Worm (Caenorhabditis elegans): ENCODE measurements around the gene M176.9.

The M176.9 gene

ce11 chrII:9438853-9439252 is 27.5 kb upstream of the M176.9 start:
- TF ChIP-seq hmg-4 (GFP tag; optimal IDR thresholded peaks at IDR 0.05) (no peak), B0310.2 (tag; optimal IDR thresholded peaks at IDR 0.05) (no peak), flt-1 (GFP tag; IDR thresholded peaks at IDR 0.05) (no peak), tbx-37 (GFP tag; conservative IDR thresholded peaks at IDR 0.05) (no peak), hmbx-1 (tag; optimal IDR thresholded peaks at IDR 0.05) (no peak), ama-1 (optimal IDR thresholded peaks at IDR 0.05) (no peak), sea-1 (GFP tag; conservative IDR thresholded peaks at IDR 0.05) (no peak), scrt-1 (GFP tag; IDR thresholded peaks at IDR 0.05) (no peak), ets-7 (tag; optimal IDR thresholded peaks at IDR 0.05) (no peak), tra-4 (tag; optimal IDR thresholded peaks at IDR 0.05) (no peak), hnd-1 (tag; optimal IDR thresholded peaks at IDR 0.05) (no peak), tbx-11 (GFP tag; IDR thresholded peaks at IDR 0.05) (no peak), pes-1 (GFP tag; IDR thresholded peaks at IDR 0.05) (no peak), aly-1 (tag; optimal IDR thresholded peaks at IDR 0.05) (no peak), F13C5.2 (tag; optimal IDR thresholded peaks at IDR 0.05) (no peak), ceh-13 (GFP tag; optimal IDR thresholded peaks at IDR 0.05) (no peak)

ce11 chrII:9438227-9438626 is 26.8 kb upstream of the M176.9 start, which contains the start of gene chil-13:
Gene chil-13, minus strand, starts transcription at chrII:9438327.
- TF ChIP-seq sea-1 (GFP tag; conservative IDR thresholded peaks at IDR 0.05) (no peak), tbx-37 (GFP tag; conservative IDR thresholded peaks at IDR 0.05) (no peak), aly-1 (tag; optimal IDR thresholded peaks at IDR 0.05) (no peak), scrt-1 (GFP tag; IDR thresholded peaks at IDR 0.05) (no peak), hmg-4 (GFP tag; optimal IDR thresholded peaks at IDR 0.05) (no peak), ceh-36 (tag; optimal IDR thresholded peaks at IDR 0.05) (no peak), flt-1 (GFP tag; IDR thresholded peaks at IDR 0.05) (no peak)

- TF ChIP-seq scrt-1 (GFP tag; IDR thresholded peaks at IDR 0.05) (no peak), tra-4 (tag; optimal IDR thresholded peaks at IDR 0.05) (no peak), hmbx-1 (tag; optimal IDR thresholded peaks at IDR 0.05) (no peak), pes-1 (GFP tag; IDR thresholded peaks at IDR 0.05) (no peak), ets-7 (tag; optimal IDR thresholded peaks at IDR 0.05) (no peak), hmg-4 (GFP tag; optimal IDR thresholded peaks at IDR 0.05) (no peak), B0310.2 (tag; optimal IDR thresholded peaks at IDR 0.05) (no peak), hnd-1 (tag; optimal IDR thresholded peaks at IDR 0.05) (no peak)
Observed at ce11 chrII:9436009-9436408, 24.6 kb upstream of the M176.9 start, which contains the start of gene kin-16. Gene kin-16, minus strand, starts transcription at chrII:9436109.

DNA sequence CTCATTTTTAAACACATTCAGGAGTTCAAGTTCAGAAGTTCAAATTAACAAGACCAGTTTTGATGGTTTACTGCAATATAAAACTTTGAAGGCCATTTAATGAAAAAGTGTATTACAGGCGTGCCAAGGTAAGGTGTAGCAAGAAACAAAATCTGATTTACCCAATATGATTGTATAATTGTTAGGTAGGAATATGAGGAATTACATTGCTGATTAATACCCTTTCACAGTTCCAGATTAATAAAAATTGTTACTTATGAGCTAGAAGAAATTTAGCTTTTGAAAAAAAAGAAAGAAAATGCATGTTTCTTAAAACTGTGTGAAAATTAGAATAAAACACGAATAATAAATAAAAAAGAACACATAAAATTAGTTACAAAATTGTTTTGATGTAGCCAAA is 22.2 kb upstream of the M176.9 start, which contains the start of gene kin-15:
Gene kin-15 (minus strand): TSS at position 101 of the 400 bp plus-strand sequence.
- TF ChIP-seq hmg-4 (GFP tag; optimal IDR thresholded peaks at IDR 0.05) (no peak), ceh-36 (tag; optimal IDR thresholded peaks at IDR 0.05) (no peak), scrt-1 (GFP tag; IDR thresholded peaks at IDR 0.05) (no peak), F13C5.2 (tag; optimal IDR thresholded peaks at IDR 0.05) (no peak), tbx-37 (GFP tag; conservative IDR thresholded peaks at IDR 0.05) (no peak), aly-1 (tag; optimal IDR thresholded peaks at IDR 0.05) (no peak), tra-4 (tag; optimal IDR thresholded peaks at IDR 0.05) (no peak), pes-1 (GFP tag; IDR thresholded peaks at IDR 0.05) (no peak), flt-1 (GFP tag; IDR thresholded peaks at IDR 0.05) (no peak), ama-1 (optimal IDR thresholded peaks at IDR 0.05) (no peak), hmbx-1 (tag; optimal IDR thresholded peaks at IDR 0.05) (no peak), B0310.2 (tag; optimal IDR thresholded peaks at IDR 0.05) (no peak), ets-7 (tag; optimal IDR thresholded peaks at IDR 0.05) (no peak), ceh-13 (GFP tag; optimal IDR thresholded peaks at IDR 0.05) (no peak), hnd-1 (tag; optimal IDR thresholded peaks at IDR 0.05) (no peak), sea-1 (GFP tag; conservative IDR thresholded peaks at IDR 0.05) (no peak), tbx-11 (GFP tag; IDR thresholded peaks at IDR 0.05) (no peak)

DNA sequence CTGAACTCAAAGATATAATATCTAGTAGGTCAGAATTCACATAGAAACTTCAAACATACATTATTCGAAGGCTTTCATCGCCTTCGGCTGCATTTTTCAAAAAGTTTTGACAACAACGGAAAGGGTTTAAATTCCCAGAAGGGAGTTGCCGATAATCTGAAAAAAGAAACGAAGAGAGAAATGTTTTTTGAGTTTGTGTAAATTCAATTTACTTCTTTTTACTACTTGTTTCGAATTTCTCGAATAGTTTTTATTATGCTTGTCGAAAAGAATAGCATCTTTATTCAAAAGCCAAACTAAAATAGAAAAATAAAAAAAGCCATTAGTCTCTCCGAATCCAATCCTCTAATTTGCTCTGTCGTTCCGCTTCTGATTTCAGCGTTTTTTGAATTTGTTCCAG is 19.7 kb upstream of the M176.9 start:
- TF ChIP-seq sea-1 (GFP tag; conservative IDR thresholded peaks at IDR 0.05): no peak
- no peak for TF ChIP-seq ceh-36 (tag; optimal IDR thresholded peaks at IDR 0.05)
- no peak for TF ChIP-seq aly-1 (tag; optimal IDR thresholded peaks at IDR 0.05)
- TF ChIP-seq tra-4 (tag; optimal IDR thresholded peaks at IDR 0.05): no peak
- no peak for TF ChIP-seq ets-7 (tag; optimal IDR thresholded peaks at IDR 0.05)
- no peak for TF ChIP-seq tbx-11 (GFP tag; IDR thresholded peaks at IDR 0.05)
- TF ChIP-seq ama-1 (optimal IDR thresholded peaks at IDR 0.05): no peak
- TF ChIP-seq ceh-13 (GFP tag; optimal IDR thresholded peaks at IDR 0.05): no peak
- no peak for TF ChIP-seq scrt-1 (GFP tag; IDR thresholded peaks at IDR 0.05)
- TF ChIP-seq hmbx-1 (tag; optimal IDR thresholded peaks at IDR 0.05): no peak
- no peak for TF ChIP-seq hnd-1 (tag; optimal IDR thresholded peaks at IDR 0.05)
- no peak for TF ChIP-seq tbx-37 (GFP tag; conservative IDR thresholded peaks at IDR 0.05)
- TF ChIP-seq hmg-4 (GFP tag; optimal IDR thresholded peaks at IDR 0.05): no peak
- no peak for TF ChIP-seq flt-1 (GFP tag; IDR thresholded peaks at IDR 0.05)

DNA sequence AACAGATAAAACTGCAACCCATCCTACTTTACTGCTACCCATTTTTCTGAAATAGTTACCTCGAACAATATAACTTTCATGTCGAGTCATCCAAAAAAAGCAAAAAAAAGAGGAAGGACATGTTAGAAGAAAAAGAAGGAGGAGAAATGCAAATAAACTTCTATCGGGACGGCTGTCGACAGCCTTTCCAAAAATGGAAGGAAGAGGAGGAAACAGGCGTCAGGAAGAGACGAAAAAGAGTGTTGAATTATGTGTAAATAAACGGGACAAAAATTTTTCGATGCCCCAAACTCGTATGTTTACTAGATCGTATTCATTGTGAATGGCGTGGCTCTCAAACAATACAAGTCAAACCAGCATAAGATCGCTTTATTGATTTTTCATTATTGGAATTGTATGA is 16.2 kb upstream of the M176.9 start, which contains the start of gene M176.5:
Gene M176.5 (minus strand): TSS at position 101 of the 400 bp plus-strand sequence.
- TF ChIP-seq tbx-37 (GFP tag; conservative IDR thresholded peaks at IDR 0.05): no peak
- TF ChIP-seq ama-1 (optimal IDR thresholded peaks at IDR 0.05): no peak
- no peak for TF ChIP-seq sea-1 (GFP tag; conservative IDR thresholded peaks at IDR 0.05)

DNA sequence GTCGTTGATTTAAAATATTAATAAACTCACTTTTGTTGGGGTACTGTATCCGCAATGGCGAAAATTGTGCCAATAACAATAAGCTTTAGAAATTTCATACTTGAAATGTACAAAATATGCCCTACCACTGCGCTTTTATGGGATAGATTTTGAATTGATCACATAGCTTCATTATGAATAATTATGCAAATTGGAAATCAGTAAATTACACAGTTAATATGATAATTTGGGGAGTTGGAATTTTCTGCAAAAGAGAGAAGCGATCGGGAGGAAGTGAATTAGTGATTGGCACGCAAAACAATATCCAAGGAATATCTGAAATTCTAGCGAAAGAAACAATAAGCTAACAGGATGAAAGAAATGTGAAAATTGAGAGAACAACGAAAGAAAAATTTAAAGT is 14.7 kb upstream of the M176.9 start, which contains the start of gene M176.10:
Gene M176.10 (minus strand): TSS at position 101 of the 400 bp plus-strand sequence.
- TF ChIP-seq tbx-11 (GFP tag; IDR thresholded peaks at IDR 0.05) (no peak), ets-7 (tag; optimal IDR thresholded peaks at IDR 0.05) (no peak), F13C5.2 (tag; optimal IDR thresholded peaks at IDR 0.05) (no peak), flt-1 (GFP tag; IDR thresholded peaks at IDR 0.05) (no peak), scrt-1 (GFP tag; IDR thresholded peaks at IDR 0.05) (no peak), pes-1 (GFP tag; IDR thresholded peaks at IDR 0.05) (no peak), sea-1 (GFP tag; conservative IDR thresholded peaks at IDR 0.05) (no peak), hnd-1 (tag; optimal IDR thresholded peaks at IDR 0.05) (no peak), hmg-4 (GFP tag; optimal IDR thresholded peaks at IDR 0.05) (no peak), hmbx-1 (tag; optimal IDR thresholded peaks at IDR 0.05) (no peak), ceh-13 (GFP tag; optimal IDR thresholded peaks at IDR 0.05) (no peak), aly-1 (tag; optimal IDR thresholded peaks at IDR 0.05) (no peak), ceh-36 (tag; optimal IDR thresholded peaks at IDR 0.05) (no peak), tra-4 (tag; optimal IDR thresholded peaks at IDR 0.05) (no peak), ama-1 (optimal IDR thresholded peaks at IDR 0.05) (no peak)
